Worm (Caenorhabditis elegans) whole organism, L4/young adult: Measurements from ENCODE around the gene T16A1.10.

Experiments
- W03F9.2 ChIP-seq: fragments of 150-350 bp; optimal IDR thresholded peaks from 2 replicates; lab custom pipeline; 2014; ENCODE audit warnings: missing biosample characterization, missing genetic modification characterization
- dao-5 ChIP-seq: sonication (generic microtip); optimal IDR thresholded peaks from 2 replicates; lab custom pipeline; 2016; ENCODE audit warnings: missing genotype, missing genetic modification characterization, moderate library complexity, missing compliant biosample characterization
- him-1 ChIP-seq: sonication (generic microtip); optimal IDR thresholded peaks from 2 replicates; lab custom pipeline; 2016; ENCODE audit warnings: missing genotype, missing genetic modification reagents, missing genetic modification characterization, missing compliant biosample characterization

DNA sequence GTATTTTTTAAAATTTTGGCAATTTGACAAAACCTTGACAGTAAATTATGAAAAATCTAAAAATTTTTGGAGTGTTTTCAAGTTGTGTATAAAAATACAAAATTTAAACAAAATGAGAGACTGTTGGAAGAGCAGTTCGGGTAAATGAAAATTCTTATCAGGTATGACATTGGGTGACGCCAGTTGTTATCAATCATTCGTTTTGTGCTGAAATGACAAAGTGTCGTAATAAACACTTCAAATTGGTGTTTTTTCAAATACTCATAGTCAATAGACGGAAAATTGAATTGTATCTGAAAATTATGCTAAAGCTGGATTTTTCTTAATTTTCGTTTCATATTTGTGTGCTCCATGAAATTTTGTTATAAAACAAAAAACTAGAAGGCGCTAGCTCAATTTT lies 30.9 kb upstream of the T16A1.10 start:
- TF ChIP-seq dao-5 (tag; lab: Kevin White, UChicago) (no peak), him-1 (tag; lab: Kevin White, UChicago) (no peak), W03F9.2 (tag; lab: Kevin White, UChicago) (no peak)
